Fruit fly (Drosophila melanogaster) whole organism, prepupa: Measurements from ENCODE around the gene Adck5.

ENCODE experiments used
- Blimp-1 ChIP-seq: fragments of 200-800 bp; sonication (Bioruptor generic); optimal IDR thresholded peaks from 3 replicates; lab custom pipeline; 2017; ENCODE audit warnings: missing biosample characterization, missing genetic modification characterization, mild to moderate bottlenecking, moderate library complexity, missing genetic modification reagents
- CG11762 ChIP-seq: fragments of 200-800 bp; sonication (Bioruptor generic); optimal IDR thresholded peaks from 3 replicates; lab custom pipeline; 2016; ENCODE audit warnings: missing biosample characterization, missing genetic modification characterization; ENCODE audit not compliant: insufficient read depth
- CG31627 ChIP-seq: fragments of 200-800 bp; sonication (Bioruptor generic); optimal IDR thresholded peaks from 3 replicates; lab custom pipeline; 2016; ENCODE audit warnings: missing biosample characterization, missing genetic modification characterization
- eg ChIP-seq: fragments of 200-800 bp; sonication (Bioruptor generic); IDR thresholded peaks from 3 replicates; pipeline ENCODE4 v1.3.6; 2022; ENCODE audit warnings: missing biosample characterization, missing genetic modification characterization
- spab ChIP-seq: fragments of 200-800 bp; sonication (Bioruptor generic); optimal IDR thresholded peaks from 2 replicates; lab custom pipeline; 2017; ENCODE audit warnings: missing biosample characterization, mild to moderate bottlenecking, missing genetic modification characterization, missing genetic modification reagents

DNA sequence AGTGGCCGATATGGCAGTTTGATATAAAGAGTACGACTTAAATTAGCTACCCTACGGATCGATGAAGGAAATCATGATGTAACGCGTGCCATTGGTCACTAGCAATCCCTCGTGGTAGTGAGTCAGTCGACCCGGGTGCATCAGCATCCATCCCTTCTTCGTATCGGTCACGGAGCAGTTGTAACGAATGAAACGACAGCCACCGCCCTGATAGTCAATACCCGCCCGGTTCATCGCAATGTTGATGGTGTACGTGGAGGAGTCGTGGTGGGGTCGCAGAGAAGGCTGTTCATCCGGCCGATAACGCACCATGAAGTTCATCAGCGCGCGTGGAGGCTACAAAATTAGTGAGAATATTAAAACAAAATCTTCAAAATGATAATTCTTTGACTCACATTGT, 28.8 kb downstream of the Adck5 start:
- TF ChIP-seq CG31627 (no peak), spab (GFP tag; lab: Kevin White, UChicago) (no peak), CG11762 (no peak), Blimp-1 (GFP tag; lab: Kevin White, UChicago) (no peak), eg (GFP tag; lab: Robert Waterston, UW) (no peak)
